Fruit fly (Drosophila melanogaster) whole organism, embryonic: Measurements from ENCODE around the gene CG15740.

Experiments used
- Ada2b ChIP-seq: fragments of 200-800 bp; sonication (Bioruptor generic); IDR thresholded peaks from 2 replicates; pipeline ENCODE4 v1.3.6; 2022; ENCODE audit warnings: missing biosample characterization, missing genetic modification characterization
- Atf3 ChIP-seq: fragments of 200-800 bp; sonication (Bioruptor generic); optimal IDR thresholded peaks from 3 replicates; lab custom pipeline; 2016; ENCODE audit warnings: missing biosample characterization, missing genetic modification characterization
- BEAF-32 ChIP-seq: fragments of 200-800 bp; sonication (Bioruptor generic); optimal IDR thresholded peaks from 3 replicates; lab custom pipeline; 2017; ENCODE audit warnings: missing biosample characterization, missing genetic modification characterization, mild to moderate bottlenecking, moderate library complexity, missing genetic modification reagents
- Blimp-1 ChIP-seq: fragments of 200-800 bp; sonication (Bioruptor generic); optimal IDR thresholded peaks from 3 replicates; lab custom pipeline; 2018; ENCODE audit warnings: missing biosample characterization, missing genetic modification characterization, mild to moderate bottlenecking, moderate library complexity, missing genetic modification reagents
- CG13287 ChIP-seq: fragments of 200-800 bp; sonication (Bioruptor generic); IDR thresholded peaks from 2 replicates; pipeline ENCODE4 v1.3.6; 2022; ENCODE audit warnings: missing biosample characterization, missing genetic modification characterization; ENCODE audit not compliant: partially characterized antibody
- CG13424 ChIP-seq: fragments of 200-800 bp; sonication (Bioruptor generic); optimal IDR thresholded peaks from 2 replicates; lab custom pipeline; 2019; ENCODE audit warnings: missing biosample characterization, mild to moderate bottlenecking, missing genetic modification characterization, moderate library complexity
- CG13775 ChIP-seq: fragments of 200-800 bp; sonication (Bioruptor generic); optimal IDR thresholded peaks from 3 replicates; lab custom pipeline; 2017; ENCODE audit warnings: missing biosample characterization, mild to moderate bottlenecking, missing genetic modification characterization
- CG15601 ChIP-seq: fragments of 200-800 bp; sonication (Bioruptor generic); optimal IDR thresholded peaks from 3 replicates; lab custom pipeline; 2019; ENCODE audit warnings: missing biosample characterization, mild to moderate bottlenecking, missing genetic modification characterization, moderate library complexity
- CG30403 ChIP-seq: fragments of 200-800 bp; sonication (Bioruptor generic); optimal IDR thresholded peaks from 3 replicates; lab custom pipeline; 2016; ENCODE audit warnings: missing biosample characterization, missing genetic modification characterization
- CG3163 ChIP-seq: fragments of 200-800 bp; sonication (Bioruptor generic); optimal IDR thresholded peaks from 3 replicates; lab custom pipeline; 2016; ENCODE audit warnings: missing biosample characterization, missing genetic modification characterization
- CG4328 ChIP-seq: fragments of 200-800 bp; sonication (Bioruptor generic); optimal IDR thresholded peaks from 3 replicates; lab custom pipeline; 2017; ENCODE audit warnings: missing biosample characterization, missing genetic modification reagents, missing genetic modification characterization
- CG6689 ChIP-seq: fragments of 200-800 bp; sonication (Bioruptor generic); IDR thresholded peaks from 2 replicates; pipeline ENCODE4 v1.3.6; 2022; ENCODE audit warnings: missing biosample characterization, missing genetic modification characterization
- CG6854 ChIP-seq: fragments of 200-800 bp; sonication (Bioruptor generic); optimal IDR thresholded peaks from 3 replicates; lab custom pipeline; 2017; ENCODE audit warnings: missing biosample characterization, mild to moderate bottlenecking, missing genetic modification characterization
- CG7271 ChIP-seq: fragments of 200-800 bp; sonication (Bioruptor generic); optimal IDR thresholded peaks from 2 replicates; lab custom pipeline; 2018; ENCODE audit warnings: missing biosample characterization, mild to moderate bottlenecking, missing genetic modification characterization, moderate library complexity
- CG9727 ChIP-seq: fragments of 200-800 bp; sonication (Bioruptor generic); optimal IDR thresholded peaks from 3 replicates; lab custom pipeline; 2017; ENCODE audit warnings: missing biosample characterization, mild to moderate bottlenecking, missing genetic modification characterization
- CoRest ChIP-seq: fragments of 200-800 bp; sonication (Bioruptor generic); optimal IDR thresholded peaks from 3 replicates; lab custom pipeline; 2018; ENCODE audit warnings: missing biosample characterization, mild to moderate bottlenecking, missing genetic modification characterization, moderate library complexity
- D ChIP-seq, 2 experiments: fragments of 200-800 bp in 1 of 2; fragments of >200 bp in 1 of 2; sonication (Bioruptor generic) in 1 of 2; optimal IDR thresholded peaks; 2 replicates in 1 of 2; 3 replicates in 1 of 2; lab custom pipeline; 2017; ENCODE audit warnings: mild to moderate bottlenecking in 1 of 2, missing biosample characterization in 1 of 2, missing genetic modification characterization in 1 of 2, missing genetic modification reagents in 1 of 2
- Elba2 ChIP-seq: fragments of 200-800 bp; sonication (Bioruptor generic); optimal IDR thresholded peaks from 3 replicates; lab custom pipeline; 2016; ENCODE audit warnings: missing biosample characterization, missing genetic modification characterization
- HHEX ChIP-seq: fragments of 200-800 bp; sonication (Bioruptor generic); optimal IDR thresholded peaks from 3 replicates; lab custom pipeline; 2017; ENCODE audit warnings: missing biosample characterization, mild to moderate bottlenecking, missing genetic modification characterization, missing genetic modification reagents
- Meics ChIP-seq: fragments of 200-800 bp; sonication (Bioruptor generic); optimal IDR thresholded peaks from 2 replicates; lab custom pipeline; 2017; ENCODE audit warnings: missing biosample characterization, mild to moderate bottlenecking, missing genetic modification characterization
- Scr ChIP-seq: fragments of 200-800 bp; sonication (Bioruptor generic); IDR thresholded peaks from 2 replicates; pipeline ENCODE4 v1.3.6; 2022; ENCODE audit warnings: missing biosample characterization, missing genetic modification characterization; ENCODE audit not compliant: partially characterized antibody
- Sox100B ChIP-seq: fragments of 200-800 bp; sonication (Bioruptor generic); optimal IDR thresholded peaks from 3 replicates; lab custom pipeline; 2018; ENCODE audit warnings: missing biosample characterization, mild to moderate bottlenecking, missing genetic modification characterization
- Sox102F ChIP-seq: fragments of 200-800 bp; sonication (Bioruptor generic); optimal IDR thresholded peaks from 2 replicates; lab custom pipeline; 2018; ENCODE audit warnings: missing biosample characterization, mild to moderate bottlenecking, missing genetic modification characterization, moderate library complexity
- TFAM ChIP-seq: fragments of 200-800 bp; sonication (Bioruptor generic); optimal IDR thresholded peaks from 2 replicates; lab custom pipeline; 2017; ENCODE audit warnings: missing biosample characterization, missing genetic modification characterization, inconsistent platforms
- Xrp1 ChIP-seq: fragments of 200-800 bp; sonication (Bioruptor generic); IDR thresholded peaks from 2 replicates; pipeline ENCODE4 v1.3.6; 2022; ENCODE audit warnings: missing biosample characterization, missing genetic modification characterization
- chinmo ChIP-seq: fragments of 200-800 bp; sonication (Bioruptor generic); IDR thresholded peaks from 4 replicates; pipeline ENCODE4 v1.3.6; 2022; ENCODE audit warnings: missing biosample characterization, missing genetic modification characterization; ENCODE audit not compliant: partially characterized antibody
- dmrt11E ChIP-seq: fragments of 200-800 bp; sonication (Bioruptor generic); optimal IDR thresholded peaks from 3 replicates; lab custom pipeline; 2018; ENCODE audit warnings: missing biosample characterization, mild to moderate bottlenecking, missing genetic modification characterization, moderate library complexity
- eve ChIP-seq, 2 experiments: fragments of >200 bp; optimal IDR thresholded peaks; 2 replicates each; lab custom pipeline; 2017; ENCODE audit warnings: missing biosample characterization in 2 of 2, missing genetic modification characterization in 2 of 2
- exex ChIP-seq: fragments of 200-800 bp; sonication (Bioruptor generic); optimal IDR thresholded peaks from 4 replicates; lab custom pipeline; 2018; ENCODE audit warnings: missing biosample characterization, mild to moderate bottlenecking, missing genetic modification characterization, moderate library complexity
- fd96Cb ChIP-seq: fragments of 200-800 bp; sonication (Bioruptor generic); optimal IDR thresholded peaks from 2 replicates; lab custom pipeline; 2018; ENCODE audit warnings: missing biosample characterization, mild to moderate bottlenecking, missing genetic modification characterization, moderate library complexity
- ftz-f1 ChIP-seq: fragments of 200-800 bp; sonication (Bioruptor generic); optimal IDR thresholded peaks from 2 replicates; lab custom pipeline; 2016; ENCODE audit warnings: missing biosample characterization, missing genetic modification characterization
- gsb-n ChIP-seq: fragments of 200-800 bp; sonication (Bioruptor generic); optimal IDR thresholded peaks from 3 replicates; lab custom pipeline; 2018; ENCODE audit warnings: missing biosample characterization, mild to moderate bottlenecking, missing genetic modification characterization
- kah ChIP-seq: fragments of 200-800 bp; sonication (Bioruptor generic); optimal IDR thresholded peaks from 2 replicates; lab custom pipeline; 2018; ENCODE audit warnings: missing biosample characterization, mild to moderate bottlenecking, missing genetic modification characterization
- lilli ChIP-seq: fragments of 200-800 bp; sonication (Bioruptor generic); optimal IDR thresholded peaks from 3 replicates; lab custom pipeline; 2016; ENCODE audit warnings: missing biosample characterization, missing genetic modification characterization
- lola ChIP-seq, 3 experiments: fragments of >200 bp in 2 of 3; fragments of 200-800 bp in 1 of 3; sonication (Bioruptor generic) in 1 of 3; optimal IDR thresholded peaks; 2 replicates each; lab custom pipeline; 2017 to 2019; ENCODE audit warnings: missing biosample characterization in 3 of 3, missing genetic modification characterization in 3 of 3, mild to moderate bottlenecking in 1 of 3, moderate library complexity in 1 of 3
- oc ChIP-seq: fragments of 200-800 bp; sonication (Bioruptor generic); optimal IDR thresholded peaks from 2 replicates; lab custom pipeline; 2018; ENCODE audit warnings: missing biosample characterization, mild to moderate bottlenecking, missing genetic modification characterization, moderate library complexity
- p53 ChIP-seq: fragments of 200-800 bp; sonication (Bioruptor generic); optimal IDR thresholded peaks from 2 replicates; lab custom pipeline; 2016; ENCODE audit warnings: missing biosample characterization, missing genetic modification characterization
- pb ChIP-seq: fragments of 200-800 bp; sonication (Bioruptor generic); optimal IDR thresholded peaks from 3 replicates; lab custom pipeline; 2016; ENCODE audit warnings: missing biosample characterization, missing genetic modification characterization
- pita ChIP-seq: fragments of 200-800 bp; sonication (Bioruptor generic); optimal IDR thresholded peaks from 2 replicates; lab custom pipeline; 2017; ENCODE audit warnings: missing biosample characterization, mild to moderate bottlenecking, missing genetic modification characterization
- salm ChIP-seq: fragments of 200-800 bp; sonication (Bioruptor generic); optimal IDR thresholded peaks from 2 replicates; lab custom pipeline; 2018; ENCODE audit warnings: missing biosample characterization, mild to moderate bottlenecking, missing genetic modification characterization
- sd ChIP-seq: fragments of 200-800 bp; sonication (Bioruptor generic); optimal IDR thresholded peaks from 3 replicates; lab custom pipeline; 2018; ENCODE audit warnings: missing biosample characterization, mild to moderate bottlenecking, missing genetic modification characterization, moderate library complexity
- seq ChIP-seq: fragments of 200-800 bp; sonication (Bioruptor generic); IDR thresholded peaks from 2 replicates; pipeline ENCODE4 v1.3.6; 2022; ENCODE audit warnings: missing biosample characterization, missing genetic modification characterization
- stwl ChIP-seq: fragments of 200-800 bp; sonication (Bioruptor generic); optimal IDR thresholded peaks from 3 replicates; lab custom pipeline; 2018; ENCODE audit warnings: missing biosample characterization, mild to moderate bottlenecking, missing genetic modification characterization, moderate library complexity
- trem ChIP-seq: fragments of 200-800 bp; optimal IDR thresholded peaks from 3 replicates; lab custom pipeline; 2019; ENCODE audit warnings: missing biosample characterization, mild to moderate bottlenecking, missing genetic modification characterization, moderate library complexity
- vnd ChIP-seq: fragments of 200-800 bp; sonication (Bioruptor generic); IDR thresholded peaks from 3 replicates; pipeline ENCODE4 v1.3.6; 2022; ENCODE audit warnings: missing biosample characterization, missing genetic modification characterization; ENCODE audit not compliant: partially characterized antibody
- wek ChIP-seq: fragments of 200-800 bp; sonication (Bioruptor generic); optimal IDR thresholded peaks from 3 replicates; lab custom pipeline; 2018; ENCODE audit warnings: missing biosample characterization, mild to moderate bottlenecking, missing genetic modification characterization, moderate library complexity

CG15740 gene

dm6 chrX:11817183-11817972, 28.5 kb downstream of the CG15740 start (continued):
- TF ChIP-seq dmrt11E (tag; lab: Kevin White, UChicago) (no peak), Xrp1 (no peak; the same call in 1 of the 2 replicates), Sox102F (GFP tag; lab: Kevin White, UChicago) (no peak), p53 (GFP tag; lab: Kevin White, UChicago) (no peak), fd96Cb (tag; lab: Kevin White, UChicago) (no peak), CG13287 (GFP tag; lab: Robert Waterston, UW) (no peak), Ada2b (GFP tag; lab: Robert Waterston, UW) (no peak), CG3163 (GFP tag; lab: Kevin White, UChicago) (peak; percentile 35), Blimp-1 (GFP tag; lab: Kevin White, UChicago) (no peak), D (optimal IDR thresholded peaks at IDR 0.05; lab: Kevin White, UChicago) (no peak), D (GFP tag; optimal IDR thresholded peaks at IDR 0.05; lab: Kevin White, UChicago) (no peak), trem (tag; lab: Kevin White, UChicago) (no peak), TFAM (GFP tag; lab: Kevin White, UChicago) (no peak), vnd (GFP tag; lab: Robert Waterston, UW) (no peak), Atf3 (GFP tag; lab: Kevin White, UChicago) (no peak), CG6689 (GFP tag; lab: Robert Waterston, UW) (no peak), salm (tag; lab: Kevin White, UChicago) (no peak), CG7271 (tag; lab: Kevin White, UChicago) (no peak), Sox100B (GFP tag; lab: Kevin White, UChicago) (no peak), kah (GFP tag; lab: Kevin White, UChicago) (no peak), seq (GFP tag; lab: Robert Waterston, UW) (no peak), Scr (GFP tag; lab: Robert Waterston, UW) (no peak), CG13775 (no peak), CG13424 (tag; lab: Kevin White, UChicago) (no peak), CG6854 (GFP tag; lab: Kevin White, UChicago) (no peak), Elba2 (GFP tag; lab: Kevin White, UChicago) (no peak), BEAF-32 (no peak), oc (tag; lab: Kevin White, UChicago) (no peak), CG15601 (tag; lab: Kevin White, UChicago) (peak; percentile 21)

- TF ChIP-seq lilli (GFP tag; lab: Kevin White, UChicago) (no peak), CoRest (tag; lab: Kevin White, UChicago) (peak; percentile 64), CG15601 (tag; lab: Kevin White, UChicago) (peak; percentile 40), CG13287 (GFP tag; lab: Robert Waterston, UW) (peak; percentile 12; the same call in 1 of the 2 replicates), HHEX (GFP tag; lab: Kevin White, UChicago) (peak; percentile 8), wek (GFP tag; lab: Kevin White, UChicago) (no peak), lola (GFP tag; optimal IDR thresholded peaks at IDR 0.05; lab: Kevin White, UChicago) (peak in 1 of 3 experiments; percentile 9), pb (GFP tag; lab: Kevin White, UChicago) (no peak), sd (tag; lab: Kevin White, UChicago) (no peak), stwl (tag; lab: Kevin White, UChicago) (peak; percentile 80), pita (GFP tag; lab: Kevin White, UChicago) (no peak), gsb-n (tag; lab: Kevin White, UChicago) (peak; percentile 26), CG13775 (no peak), chinmo (no peak), CG9727 (GFP tag; lab: Kevin White, UChicago) (peak; percentile 30), CG4328 (GFP tag; lab: Kevin White, UChicago) (peak; percentile 21), eve (GFP tag; optimal IDR thresholded peaks at IDR 0.05; lab: Kevin White, UChicago) (peak in 1 of 2 experiments; percentile 33), ftz-f1 (GFP tag; lab: Kevin White, UChicago) (peak; percentile 71), exex (tag; lab: Kevin White, UChicago) (peak; percentile 12), CG30403 (GFP tag; lab: Kevin White, UChicago) (no peak), Meics (GFP tag; lab: Kevin White, UChicago) (peak; percentile 21)
Observed at dm6 chrX:11816434-11816948, 29.4 kb downstream of the CG15740 start, which contains the start of the genes CG1578 and rudhira. CG1578 (minus strand) TSS chrX:11816551. rudhira (plus strand) TSS chrX:11816898.
